Fruit fly (Drosophila melanogaster): Measurements from ENCODE around the gene MED10.

Gene MED10

dm6 chr3L:16231857-16232256 lies at the start of gene MED10, which contains the start of gene PDCD-5 (continued):
- TF ChIP-seq CG15696 (tag; optimal IDR thresholded peaks at IDR 0.05): no peak
- TF ChIP-seq CG14710 (tag; optimal IDR thresholded peaks at IDR 0.05): peak; percentile 83
- TF ChIP-seq CG30403 (GFP tag; optimal IDR thresholded peaks at IDR 0.05): peak; percentile 4
- TF ChIP-seq CHES-1-like (GFP tag; optimal IDR thresholded peaks at IDR 0.05): peak; percentile 31
- peak; percentile 24 for TF ChIP-seq dmrt11E (tag; optimal IDR thresholded peaks at IDR 0.05)
- TF ChIP-seq Pdp1 (GFP tag; optimal IDR thresholded peaks at IDR 0.05): peak in 1 of 2 experiments; percentile 56
- peak; percentile 28; the same call in 1 of the 3 replicates for TF ChIP-seq row (GFP tag; IDR thresholded peaks at IDR 0.05)
- TF ChIP-seq HLH54F (GFP tag; optimal IDR thresholded peaks at IDR 0.05): no peak
- no peak for TF ChIP-seq CG1832 (GFP tag; optimal IDR thresholded peaks at IDR 0.05)
- peak; percentile 35; the same call in 1 of the 2 replicates for TF ChIP-seq CG3847 (GFP tag; IDR thresholded peaks at IDR 0.05)
- no peak for TF ChIP-seq lilli (GFP tag; optimal IDR thresholded peaks at IDR 0.05)
- no peak for TF ChIP-seq fd96Cb (tag; optimal IDR thresholded peaks at IDR 0.05)
- peak; percentile 99 for TF ChIP-seq CG17385 (GFP tag; optimal IDR thresholded peaks at IDR 0.05)
- no peak for TF ChIP-seq grau (tag; optimal IDR thresholded peaks at IDR 0.05)
- peak; percentile 28 for TF ChIP-seq CG17829 (tag; optimal IDR thresholded peaks at IDR 0.05)
- TF ChIP-seq Lhr (GFP tag; optimal IDR thresholded peaks at IDR 0.05): peak; percentile 18
- no peak for TF ChIP-seq CG14050 (GFP tag; IDR thresholded peaks at IDR 0.05)
- TF ChIP-seq gcm (GFP tag; optimal IDR thresholded peaks at IDR 0.05): no peak
- peak; percentile 65 for TF ChIP-seq phol (tag; optimal IDR thresholded peaks at IDR 0.05)
- peak; percentile 84 for TF ChIP-seq sens (GFP tag)
- TF ChIP-seq CG30020 (tag; optimal IDR thresholded peaks at IDR 0.05): peak; percentile 80
- TF ChIP-seq nerfin-1 (tag; optimal IDR thresholded peaks at IDR 0.05): peak; percentile 64
- peak; percentile 89 for TF ChIP-seq Med (GFP tag)
- TF ChIP-seq stc (GFP tag; IDR thresholded peaks at IDR 0.05): no peak
- peak; percentile 94 for TF ChIP-seq stwl (tag; optimal IDR thresholded peaks at IDR 0.05)
- peak; percentile 58 for TF ChIP-seq Deaf1 (tag; optimal IDR thresholded peaks at IDR 0.05)
- TF ChIP-seq gfzf (GFP tag; optimal IDR thresholded peaks at IDR 0.05): peak; percentile 96
- peak; percentile 100 for TF ChIP-seq her (GFP tag; optimal IDR thresholded peaks at IDR 0.05)
- TF ChIP-seq CG2116 (GFP tag; optimal IDR thresholded peaks at IDR 0.05): peak; percentile 18
- TF ChIP-seq Myb (GFP tag; optimal IDR thresholded peaks at IDR 0.05): peak; percentile 33
- peak; percentile 93 for TF ChIP-seq pzg (GFP tag; optimal IDR thresholded peaks at IDR 0.05)
- TF ChIP-seq amos (GFP tag; IDR thresholded peaks at IDR 0.05; ENCODE audit: partially characterized antibody): peak; percentile 43
- peak; percentile 54 for TF ChIP-seq CTCF (GFP tag; optimal IDR thresholded peaks at IDR 0.05)
- TF ChIP-seq Dref (GFP tag; IDR thresholded peaks at IDR 0.05): peak; percentile 45
- no peak for TF ChIP-seq fd102C (GFP tag; optimal IDR thresholded peaks at IDR 0.05)
- TF ChIP-seq dpn (GFP tag; optimal IDR thresholded peaks at IDR 0.05): peak; percentile 9 to 14
- peak; percentile 30; the same call in 1 of the 3 replicates for TF ChIP-seq knrl (GFP tag; IDR thresholded peaks at IDR 0.05; ENCODE audit: partially characterized antibody)
- TF ChIP-seq lola (GFP tag; optimal IDR thresholded peaks at IDR 0.05): no peak
- peak; percentile 45 for TF ChIP-seq CG17359 (tag; optimal IDR thresholded peaks at IDR 0.05)
- peak; percentile 47 for TF ChIP-seq ftz-f1 (GFP tag; optimal IDR thresholded peaks at IDR 0.05)
- peak; percentile 38 for TF ChIP-seq Dp (GFP tag; optimal IDR thresholded peaks at IDR 0.05)
- TF ChIP-seq BEAF-32 (GFP tag; optimal IDR thresholded peaks at IDR 0.05): peak; percentile 53
- TF ChIP-seq aop (GFP tag; IDR thresholded peaks at IDR 0.05): no peak
- TF ChIP-seq sug (tag; optimal IDR thresholded peaks at IDR 0.05): peak; percentile 27
- TF ChIP-seq Elba2 (GFP tag; optimal IDR thresholded peaks at IDR 0.05): peak; percentile 44
- peak; percentile 34 for TF ChIP-seq CG10267 (tag; optimal IDR thresholded peaks at IDR 0.05)
- TF ChIP-seq CG7987 (GFP tag; optimal IDR thresholded peaks at IDR 0.05): peak; percentile 55
- peak; percentile 51 for TF ChIP-seq nom (GFP tag; optimal IDR thresholded peaks at IDR 0.05)
- TF ChIP-seq CG33213 (GFP tag; optimal IDR thresholded peaks at IDR 0.05): peak; percentile 16
- peak; percentile 69 for TF ChIP-seq CG3995 (GFP tag; optimal IDR thresholded peaks at IDR 0.05)

Measured in whole organism, embryonic.